Worm (Caenorhabditis elegans) whole organism, L2 larva: ENCODE results near the gene bgnt-1.5.

Experiments
- Y55F3AM.14 ChIP-seq: fragments of 200-800 bp; sonication (Bioruptor generic); optimal IDR thresholded peaks from 2 replicates; lab custom pipeline; 2018; ENCODE audit warnings: mild to moderate bottlenecking, missing genetic modification characterization, missing compliant biosample characterization
- ZK546.5 ChIP-seq: sonication (generic microtip); optimal IDR thresholded peaks from 2 replicates; lab custom pipeline; 2017; ENCODE audit warnings: missing biosample characterization, missing genetic modification characterization
- ceh-16 ChIP-seq: fragments of 150-350 bp; optimal IDR thresholded peaks from 2 replicates; lab custom pipeline; 2014; ENCODE audit warnings: missing biosample characterization, missing genetic modification characterization
- egl-27 ChIP-seq: sonication (generic microtip); optimal IDR thresholded peaks from 3 replicates; lab custom pipeline; 2017; ENCODE audit warnings: missing biosample characterization, missing genetic modification reagents, missing genetic modification characterization
- lin-39 ChIP-seq: fragments of 150-350 bp; optimal IDR thresholded peaks from 2 replicates; lab custom pipeline; 2014; ENCODE audit warnings: missing biosample characterization, missing genetic modification reagents, missing genetic modification characterization
- mab-5 ChIP-seq: fragments of 150-350 bp; optimal IDR thresholded peaks from 2 replicates; lab custom pipeline; 2014; ENCODE audit warnings: missing biosample characterization, missing genetic modification characterization

The bgnt-1.5 gene

ce11 chrX:13182012-13182411, 50.1 kb downstream of the bgnt-1.5 start:
- TF ChIP-seq ceh-16 (tag; lab: Kevin White, UChicago) = no peak
- TF ChIP-seq lin-39 (tag; lab: Kevin White, UChicago) = no peak
- TF ChIP-seq egl-27 (tag; lab: Kevin White, UChicago) = no peak
- TF ChIP-seq ZK546.5 (tag; lab: Kevin White, UChicago) = no peak
- TF ChIP-seq mab-5 (tag; lab: Kevin White, UChicago) = no peak
- no peak for TF ChIP-seq Y55F3AM.14 (GFP tag; lab: Kevin White, UChicago)
